Fruit fly (Drosophila melanogaster) whole organism, embryonic: Measurements from ENCODE around the gene CG9919.

Experiments
- ATbp ChIP-seq: fragments of 200-800 bp; sonication (Bioruptor generic); optimal IDR thresholded peaks from 2 replicates; lab custom pipeline; 2017; ENCODE audit warnings: missing biosample characterization, mild to moderate bottlenecking, missing genetic modification characterization, missing genetic modification reagents
- Bteb2 ChIP-seq: fragments of 200-800 bp; sonication (Bioruptor generic); optimal IDR thresholded peaks from 2 replicates; lab custom pipeline; 2016; ENCODE audit warnings: missing biosample characterization, missing genetic modification characterization
- CG11247 ChIP-seq: fragments of 200-800 bp; sonication (Bioruptor generic); IDR thresholded peaks from 2 replicates; pipeline ENCODE4 v1.3.6; 2022; ENCODE audit warnings: missing biosample characterization, missing genetic modification characterization
- CG11398 ChIP-seq: fragments of 200-800 bp; sonication (Bioruptor generic); optimal IDR thresholded peaks from 2 replicates; lab custom pipeline; 2016; ENCODE audit warnings: missing biosample characterization, missing genetic modification characterization
- CG12104 ChIP-seq: fragments of 200-800 bp; sonication (Bioruptor generic); optimal IDR thresholded peaks from 3 replicates; lab custom pipeline; 2016; ENCODE audit warnings: missing biosample characterization, missing genetic modification characterization
- CG12769 ChIP-seq: fragments of 200-800 bp; sonication (Bioruptor generic); optimal IDR thresholded peaks from 2 replicates; lab custom pipeline; 2019; ENCODE audit warnings: missing biosample characterization, mild to moderate bottlenecking, missing genetic modification characterization, moderate library complexity
- CG14441 ChIP-seq: fragments of 200-800 bp; sonication (Bioruptor generic); IDR thresholded peaks from 2 replicates; pipeline ENCODE4 v1.3.6; 2022; ENCODE audit warnings: missing biosample characterization, missing genetic modification characterization
- CG14667 ChIP-seq: fragments of 200-800 bp; sonication (Bioruptor generic); IDR thresholded peaks from 2 replicates; pipeline ENCODE4 v1.3.6; 2022; ENCODE audit warnings: missing biosample characterization, missing genetic modification characterization
- CG14860 ChIP-seq: fragments of 200-800 bp; sonication (Bioruptor generic); IDR thresholded peaks from 3 replicates; pipeline ENCODE4 v1.3.6; 2022; ENCODE audit warnings: missing biosample characterization, missing genetic modification characterization; ENCODE audit not compliant: partially characterized antibody
- CG14965 ChIP-seq: fragments of 200-800 bp; sonication (Bioruptor generic); optimal IDR thresholded peaks from 2 replicates; lab custom pipeline; 2016; ENCODE audit warnings: missing biosample characterization, missing genetic modification characterization, borderline replicate concordance
- CG17186 ChIP-seq: fragments of 200-800 bp; sonication (Bioruptor generic); optimal IDR thresholded peaks from 3 replicates; lab custom pipeline; 2017; ENCODE audit warnings: missing biosample characterization, missing genetic modification reagents, missing genetic modification characterization
- CG2129 ChIP-seq: fragments of 200-800 bp; sonication (Bioruptor generic); IDR thresholded peaks from 2 replicates; pipeline ENCODE4 v1.3.6; 2022; ENCODE audit warnings: missing biosample characterization, missing genetic modification characterization; ENCODE audit not compliant: partially characterized antibody
- CG2889 ChIP-seq: fragments of 200-800 bp; sonication (Bioruptor generic); IDR thresholded peaks from 3 replicates; pipeline ENCODE4 v1.3.6; 2022; ENCODE audit warnings: missing biosample characterization, missing genetic modification characterization
- CG32772 ChIP-seq: fragments of 200-800 bp; sonication (Bioruptor generic); IDR thresholded peaks from 2 replicates; pipeline ENCODE4 v1.3.6; 2022; ENCODE audit warnings: missing biosample characterization, missing genetic modification characterization
- CG6854 ChIP-seq: fragments of 200-800 bp; sonication (Bioruptor generic); optimal IDR thresholded peaks from 3 replicates; lab custom pipeline; 2017; ENCODE audit warnings: missing biosample characterization, mild to moderate bottlenecking, missing genetic modification characterization
- CG8765 ChIP-seq: fragments of 200-800 bp; sonication (Bioruptor generic); IDR thresholded peaks from 2 replicates; pipeline ENCODE4 v1.3.6; 2022; ENCODE audit warnings: missing biosample characterization, missing genetic modification characterization
- CG8944 ChIP-seq: fragments of 200-800 bp; sonication (Bioruptor generic); optimal IDR thresholded peaks from 3 replicates; lab custom pipeline; 2016; ENCODE audit warnings: missing biosample characterization, missing genetic modification characterization
- CG9797 ChIP-seq: fragments of 200-800 bp; sonication (Bioruptor generic); optimal IDR thresholded peaks from 3 replicates; lab custom pipeline; 2018; ENCODE audit warnings: missing biosample characterization, mild to moderate bottlenecking, missing genetic modification characterization
- CG9817 ChIP-seq: fragments of 200-800 bp; sonication (Bioruptor generic); optimal IDR thresholded peaks from 2 replicates; lab custom pipeline; 2018; ENCODE audit warnings: missing biosample characterization, mild to moderate bottlenecking, missing genetic modification characterization, moderate library complexity
- Chrac-16 ChIP-seq: fragments of 200-800 bp; sonication (Bioruptor generic); optimal IDR thresholded peaks from 3 replicates; lab custom pipeline; 2016; ENCODE audit warnings: missing biosample characterization, missing genetic modification characterization
- D19A ChIP-seq: fragments of 200-800 bp; optimal IDR thresholded peaks from 3 replicates; lab custom pipeline; 2019; ENCODE audit warnings: missing biosample characterization, mild to moderate bottlenecking, missing genetic modification characterization, moderate library complexity
- Dfd ChIP-seq, 2 experiments: fragments of >200 bp; optimal IDR thresholded peaks; 2 replicates each; lab custom pipeline; 2017; ENCODE audit warnings: missing biosample characterization in 2 of 2, missing genetic modification characterization in 2 of 2
- Dip2 ChIP-seq: fragments of 200-800 bp; sonication (Bioruptor generic); IDR thresholded peaks from 2 replicates; pipeline ENCODE4 v1.3.6; 2022; ENCODE audit warnings: missing biosample characterization, missing genetic modification characterization
- Dll ChIP-seq: fragments of 200-800 bp; sonication (Bioruptor generic); IDR thresholded peaks from 4 replicates; pipeline ENCODE4 v1.3.6; 2022; ENCODE audit warnings: missing biosample characterization, missing genetic modification characterization; ENCODE audit not compliant: partially characterized antibody
- Doc2 ChIP-seq: fragments of 200-800 bp; sonication (Bioruptor generic); IDR thresholded peaks from 2 replicates; pipeline ENCODE4 v1.3.6; 2022; ENCODE audit warnings: missing biosample characterization, missing genetic modification characterization
- Fer2 ChIP-seq: fragments of 200-800 bp; sonication (Bioruptor generic); optimal IDR thresholded peaks from 2 replicates; lab custom pipeline; 2018; ENCODE audit warnings: missing biosample characterization, mild to moderate bottlenecking, missing genetic modification characterization, moderate library complexity
- HHEX ChIP-seq: fragments of 200-800 bp; sonication (Bioruptor generic); optimal IDR thresholded peaks from 3 replicates; lab custom pipeline; 2017; ENCODE audit warnings: missing biosample characterization, mild to moderate bottlenecking, missing genetic modification characterization, missing genetic modification reagents
- MESR4 ChIP-seq: fragments of 200-800 bp; sonication (Bioruptor generic); optimal IDR thresholded peaks from 2 replicates; lab custom pipeline; 2018; ENCODE audit warnings: missing biosample characterization, mild to moderate bottlenecking, missing genetic modification characterization, moderate library complexity
- NC2α ChIP-seq: fragments of 200-800 bp; sonication (Bioruptor generic); optimal IDR thresholded peaks from 2 replicates; lab custom pipeline; 2016; ENCODE audit warnings: missing biosample characterization, missing genetic modification characterization
- ab ChIP-seq: fragments of 200-800 bp; sonication (Bioruptor generic); optimal IDR thresholded peaks from 2 replicates; lab custom pipeline; 2016; ENCODE audit warnings: missing biosample characterization, missing genetic modification characterization
- abd-A ChIP-seq: fragments of 200-800 bp; sonication (Bioruptor generic); optimal IDR thresholded peaks from 3 replicates; lab custom pipeline; 2019; ENCODE audit warnings: missing biosample characterization, mild to moderate bottlenecking, missing genetic modification characterization, moderate library complexity
- ap ChIP-seq: fragments of 200-800 bp; sonication (Bioruptor generic); IDR thresholded peaks from 2 replicates; pipeline ENCODE4 v1.3.6; 2022; ENCODE audit warnings: missing biosample characterization, missing genetic modification characterization
- bab2 ChIP-seq: fragments of 200-800 bp; sonication (Bioruptor generic); optimal IDR thresholded peaks from 2 replicates; lab custom pipeline; 2016; ENCODE audit warnings: missing biosample characterization, missing genetic modification characterization
- btn ChIP-seq: fragments of 200-800 bp; sonication (Bioruptor generic); optimal IDR thresholded peaks from 2 replicates; lab custom pipeline; 2016; ENCODE audit warnings: missing biosample characterization, missing genetic modification characterization
- cato ChIP-seq: fragments of 200-800 bp; sonication (Bioruptor generic); optimal IDR thresholded peaks from 2 replicates; lab custom pipeline; 2016; ENCODE audit warnings: missing biosample characterization, missing genetic modification characterization, borderline replicate concordance
- crol ChIP-seq: fragments of 200-800 bp; sonication (Bioruptor generic); IDR thresholded peaks from 2 replicates; pipeline ENCODE4 v1.3.6; 2022; ENCODE audit warnings: missing biosample characterization, missing genetic modification characterization
- crp ChIP-seq, 2 experiments: fragments of 200-800 bp; sonication (Bioruptor generic); optimal IDR thresholded peaks; 2 replicates in 1 of 2; 3 replicates in 1 of 2; lab custom pipeline; 2017; ENCODE audit warnings: missing biosample characterization in 2 of 2, missing genetic modification characterization in 2 of 2, mild to moderate bottlenecking in 1 of 2, moderate library complexity in 1 of 2
- fd96Cb ChIP-seq: fragments of 200-800 bp; sonication (Bioruptor generic); optimal IDR thresholded peaks from 2 replicates; lab custom pipeline; 2018; ENCODE audit warnings: missing biosample characterization, mild to moderate bottlenecking, missing genetic modification characterization, moderate library complexity
- fru ChIP-seq: fragments of >200 bp; optimal IDR thresholded peaks from 2 replicates; lab custom pipeline; 2017
- her ChIP-seq: fragments of 200-800 bp; sonication (Bioruptor generic); optimal IDR thresholded peaks from 2 replicates; lab custom pipeline; 2016; ENCODE audit warnings: missing biosample characterization, missing genetic modification characterization
- insv ChIP-seq, 2 experiments: fragments of 200-800 bp; sonication (Bioruptor generic); optimal IDR thresholded peaks; 3 replicates each; lab custom pipeline; 2016 to 2018; ENCODE audit warnings: missing biosample characterization in 2 of 2, missing genetic modification characterization in 2 of 2
- luna ChIP-seq: fragments of 200-800 bp; sonication (Bioruptor generic); optimal IDR thresholded peaks from 2 replicates; lab custom pipeline; 2016; ENCODE audit warnings: missing biosample characterization, missing genetic modification characterization
- nerfin-2 ChIP-seq: fragments of 200-800 bp; sonication (Bioruptor generic); IDR thresholded peaks from 2 replicates; pipeline ENCODE4 v1.3.6; 2022; ENCODE audit warnings: missing biosample characterization, missing genetic modification characterization; ENCODE audit not compliant: partially characterized antibody
- p53 ChIP-seq: fragments of 200-800 bp; sonication (Bioruptor generic); optimal IDR thresholded peaks from 2 replicates; lab custom pipeline; 2016; ENCODE audit warnings: missing biosample characterization, missing genetic modification characterization
- peb ChIP-seq: fragments of 200-800 bp; sonication (Bioruptor generic); IDR thresholded peaks from 2 replicates; pipeline ENCODE4 v1.3.6; 2022; ENCODE audit warnings: missing biosample characterization, missing genetic modification characterization
- repo ChIP-seq: fragments of 200-800 bp; sonication (Bioruptor generic); optimal IDR thresholded peaks from 2 replicates; lab custom pipeline; 2016; ENCODE audit warnings: missing biosample characterization, missing genetic modification characterization
- ssp ChIP-seq: fragments of 200-800 bp; sonication (Bioruptor generic); IDR thresholded peaks from 2 replicates; pipeline ENCODE4 v1.3.6; 2022; ENCODE audit warnings: missing biosample characterization, missing genetic modification characterization
- tll ChIP-seq, 2 experiments: fragments of 200-800 bp in 1 of 2; fragments of >200 bp in 1 of 2; sonication (Bioruptor generic) in 1 of 2; optimal IDR thresholded peaks; 2 replicates each; lab custom pipeline; 2017 to 2019; ENCODE audit warnings: missing biosample characterization in 2 of 2, missing genetic modification characterization in 2 of 2, mild to moderate bottlenecking in 1 of 2, moderate library complexity in 1 of 2
- tna ChIP-seq: fragments of 200-800 bp; sonication (Bioruptor generic); IDR thresholded peaks from 2 replicates; pipeline ENCODE4 v1.3.6; 2022; ENCODE audit warnings: missing biosample characterization, missing genetic modification characterization; ENCODE audit not compliant: partially characterized antibody
- unc-4 ChIP-seq: fragments of 200-800 bp; sonication (Bioruptor generic); IDR thresholded peaks from 2 replicates; pipeline ENCODE4 v1.3.6; 2022; ENCODE audit warnings: missing biosample characterization, missing genetic modification characterization; ENCODE audit not compliant: partially characterized antibody
- zfh1 ChIP-seq: fragments of 200-800 bp; sonication (Bioruptor generic); IDR thresholded peaks from 3 replicates; pipeline ENCODE4 v1.3.6; 2022; ENCODE audit warnings: missing biosample characterization, missing genetic modification characterization

The CG9919 gene

DNA sequence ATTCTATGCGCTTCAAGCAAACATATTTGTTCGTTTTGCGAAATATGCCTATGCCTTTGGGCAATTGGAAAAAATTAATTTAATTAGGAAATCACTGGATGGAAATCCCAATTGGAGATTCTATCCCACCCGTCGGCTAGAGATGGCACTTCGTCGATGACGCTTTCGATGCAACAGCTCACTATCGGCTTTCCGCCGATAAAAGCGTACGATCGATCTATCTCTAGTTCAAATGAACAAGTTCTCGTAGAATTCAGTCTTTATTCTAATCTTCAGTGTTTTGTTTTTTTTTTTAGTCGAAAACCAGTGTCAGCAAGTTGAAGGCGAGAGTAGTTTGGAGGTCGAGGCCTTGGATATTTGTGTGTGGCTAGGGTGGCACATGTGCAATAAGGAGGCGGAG is 7.5 kb downstream of the CG9919 start, which contains the start of the genes CG9917 and CG32579 (continued):
- TF ChIP-seq zfh1 (GFP tag; lab: Robert Waterston, UW) (no peak), Dip2 (GFP tag; lab: Robert Waterston, UW) (no peak), CG2889 (GFP tag; lab: Robert Waterston, UW) (no peak), D19A (tag; lab: Kevin White, UChicago) (no peak), Chrac-16 (GFP tag; lab: Kevin White, UChicago) (no peak), tll (GFP tag; optimal IDR thresholded peaks at IDR 0.05; lab: Kevin White, UChicago) (no peak), insv (GFP tag; optimal IDR thresholded peaks at IDR 0.05; lab: Kevin White, UChicago) (peak; percentile 86 to 97), MESR4 (peak; percentile 34), Dll (GFP tag; lab: Robert Waterston, UW) (peak; percentile 77), CG9817 (no peak), btn (GFP tag; lab: Kevin White, UChicago) (no peak), crol (GFP tag; lab: Robert Waterston, UW) (no peak), ssp (GFP tag; lab: Robert Waterston, UW) (no peak), fru (no peak), ab (GFP tag; lab: Kevin White, UChicago) (no peak), HHEX (no peak), ap (GFP tag; lab: Robert Waterston, UW) (no peak), CG6854 (no peak), crp (GFP tag; optimal IDR thresholded peaks at IDR 0.05; lab: Kevin White, UChicago) (no peak), p53 (no peak), CG8944 (no peak), CG14965 (GFP tag; lab: Kevin White, UChicago) (no peak), peb (GFP tag; lab: Robert Waterston, UW) (no peak), luna (GFP tag; lab: Kevin White, UChicago) (no peak), CG9797 (GFP tag; lab: Kevin White, UChicago) (no peak), tna (peak; percentile 60; the same call in 1 of the 2 replicates), CG32772 (GFP tag; lab: Robert Waterston, UW) (no peak), CG14441 (GFP tag; lab: Robert Waterston, UW) (no peak), CG14667 (GFP tag; lab: Robert Waterston, UW) (no peak), abd-A (tag; lab: Kevin White, UChicago) (no peak), CG11398 (GFP tag; lab: Kevin White, UChicago) (no peak), cato (no peak), CG12769 (peak; percentile 45), Dfd (GFP tag; optimal IDR thresholded peaks at IDR 0.05; lab: Kevin White, UChicago) (no peak), CG8765 (GFP tag; lab: Robert Waterston, UW) (no peak), CG2129 (GFP tag; lab: Robert Waterston, UW) (peak; percentile 35; the same call in 1 of the 2 replicates), CG12104 (GFP tag; lab: Kevin White, UChicago) (no peak), ATbp (GFP tag; lab: Kevin White, UChicago) (no peak), CG17186 (peak; percentile 20), unc-4 (GFP tag; lab: Robert Waterston, UW) (peak; percentile 78), nerfin-2 (GFP tag; lab: Robert Waterston, UW) (peak; percentile 78), Doc2 (no peak), bab2 (GFP tag; lab: Kevin White, UChicago) (no peak), fd96Cb (tag; lab: Kevin White, UChicago) (no peak), CG14860 (GFP tag; lab: Robert Waterston, UW) (peak; percentile 68; the same call in 2 of the 3 replicates), her (no peak), Fer2 (tag; lab: Kevin White, UChicago) (no peak), NC2α (GFP tag; lab: Kevin White, UChicago) (no peak), Bteb2 (GFP tag; lab: Kevin White, UChicago) (no peak), repo (no peak), CG11247 (GFP tag; lab: Robert Waterston, UW) (no peak)
